Fruit fly (Drosophila melanogaster) whole organism, pupa: ENCODE measurements around the gene SNRPG.

Source experiments
- CG10348 ChIP-seq: fragments of 200-800 bp; sonication (Bioruptor generic); IDR thresholded peaks from 2 replicates; pipeline ENCODE4 v1.3.6; 2022; ENCODE audit warnings: missing biosample characterization, missing genetic modification characterization
- CG12605 ChIP-seq: fragments of 200-800 bp; sonication (Bioruptor generic); IDR thresholded peaks from 2 replicates; pipeline ENCODE4 v1.3.6; 2022; ENCODE audit warnings: missing biosample characterization, missing genetic modification characterization
- CG13204 ChIP-seq: fragments of 200-800 bp; sonication (Bioruptor generic); optimal IDR thresholded peaks from 2 replicates; lab custom pipeline; 2018; ENCODE audit warnings: missing biosample characterization, mild to moderate bottlenecking, missing genetic modification characterization, moderate library complexity
- CG14655 ChIP-seq: fragments of 200-800 bp; sonication (Bioruptor generic); optimal IDR thresholded peaks from 3 replicates; lab custom pipeline; 2017; ENCODE audit warnings: mild to moderate bottlenecking, missing biosample characterization, missing genetic modification reagents, missing genetic modification characterization
- CG15710 ChIP-seq: fragments of 200-800 bp; sonication (Bioruptor generic); optimal IDR thresholded peaks from 2 replicates; lab custom pipeline; 2018; ENCODE audit warnings: missing biosample characterization, mild to moderate bottlenecking, missing genetic modification characterization, moderate library complexity
- CG17806 ChIP-seq: fragments of 200-800 bp; sonication (Bioruptor generic); optimal IDR thresholded peaks from 2 replicates; lab custom pipeline; 2018; ENCODE audit warnings: missing biosample characterization, mild to moderate bottlenecking, missing genetic modification characterization, moderate library complexity
- CG34367 ChIP-seq: fragments of 200-800 bp; sonication (Bioruptor generic); optimal IDR thresholded peaks from 2 replicates; lab custom pipeline; 2018; ENCODE audit warnings: missing biosample characterization, mild to moderate bottlenecking, missing genetic modification characterization
- CG9948 ChIP-seq: fragments of 200-800 bp; sonication (Bioruptor generic); optimal IDR thresholded peaks from 2 replicates; lab custom pipeline; 2018; ENCODE audit warnings: missing biosample characterization, mild to moderate bottlenecking, missing genetic modification characterization, moderate library complexity
- D1 ChIP-seq: fragments of 200-800 bp; sonication (Bioruptor generic); optimal IDR thresholded peaks from 2 replicates; lab custom pipeline; 2018; ENCODE audit warnings: missing biosample characterization, mild to moderate bottlenecking, missing genetic modification characterization, moderate library complexity
- EcR ChIP-seq: fragments of 200-800 bp; sonication (Bioruptor generic); optimal IDR thresholded peaks from 3 replicates; lab custom pipeline; 2019; ENCODE audit warnings: missing biosample characterization, missing genetic modification characterization, mild to moderate bottlenecking, moderate library complexity, missing genetic modification reagents
- Pif1A ChIP-seq: fragments of 200-800 bp; sonication (Bioruptor generic); optimal IDR thresholded peaks from 3 replicates; lab custom pipeline; 2016; ENCODE audit warnings: missing biosample characterization, missing genetic modification characterization
- fd96Ca ChIP-seq: fragments of 200-800 bp; sonication (Bioruptor generic); IDR thresholded peaks from 3 replicates; pipeline ENCODE4 v1.3.6; 2022; ENCODE audit warnings: missing biosample characterization, missing genetic modification characterization
- gl ChIP-seq: fragments of 200-800 bp; sonication (Bioruptor generic); optimal IDR thresholded peaks from 2 replicates; lab custom pipeline; 2018; ENCODE audit warnings: missing biosample characterization, mild to moderate bottlenecking, missing genetic modification characterization

- TF ChIP-seq CG15710 (tag; lab: Kevin White, UChicago) (peak; percentile 38), CG34367 (peak; percentile 70), gl (tag; lab: Kevin White, UChicago) (peak; percentile 41), EcR (GFP tag; lab: Kevin White, UChicago) (no peak), CG10348 (GFP tag; lab: Robert Waterston, UW) (no peak), Pif1A (GFP tag; lab: Kevin White, UChicago) (peak; percentile 64), fd96Ca (GFP tag; lab: Robert Waterston, UW) (no peak; the same call in 2 of the 3 replicates), CG9948 (tag; lab: Kevin White, UChicago) (peak; percentile 14), CG17806 (tag; lab: Kevin White, UChicago) (no peak), CG14655 (GFP tag; lab: Kevin White, UChicago) (peak; percentile 54), CG12605 (GFP tag; lab: Robert Waterston, UW) (0 out of 2 replicates have a peak, but pooled peaks have one; percentile 35), D1 (tag; lab: Kevin White, UChicago) (no peak), CG13204 (GFP tag; lab: Kevin White, UChicago) (peak; percentile 59)
Observed at dm6 chrX:16637594-16638485, 2.4 kb downstream of the SNRPG start, which contains the start of gene RpS19a.
